Fruit fly (Drosophila melanogaster): ENCODE results near the gene ClC-a.

The ClC-a gene

dm6 chr3R:11763494-11764278 is 49.3 kb downstream of the ClC-a start:
- TF ChIP-seq CG17806 (tag; optimal IDR thresholded peaks at IDR 0.05), result no peak
- TF ChIP-seq gl (tag; optimal IDR thresholded peaks at IDR 0.05), result no peak
- TF ChIP-seq EcR (GFP tag; optimal IDR thresholded peaks at IDR 0.05), result peak; percentile 38
- peak; percentile 75 for TF ChIP-seq CG13204 (GFP tag; optimal IDR thresholded peaks at IDR 0.05)
- peak; percentile 17 for TF ChIP-seq CG14655 (GFP tag; optimal IDR thresholded peaks at IDR 0.05)
- no peak for TF ChIP-seq CG12605 (GFP tag; IDR thresholded peaks at IDR 0.05)

dm6 chr3R:11762500-11762899 is 50.5 kb downstream of the ClC-a start:
- TF ChIP-seq EcR (GFP tag; optimal IDR thresholded peaks at IDR 0.05), result peak; percentile 77
- TF ChIP-seq CG9948 (tag; optimal IDR thresholded peaks at IDR 0.05), result no peak
- TF ChIP-seq Snoo (tag; optimal IDR thresholded peaks at IDR 0.05), result no peak
- TF ChIP-seq CG17806 (tag; optimal IDR thresholded peaks at IDR 0.05), result no peak
- peak; percentile 19 for TF ChIP-seq gl (tag; optimal IDR thresholded peaks at IDR 0.05)

dm6 chr3R:11761718-11762117 is 51.3 kb downstream of the ClC-a start:
- no peak for TF ChIP-seq CG13204 (GFP tag; optimal IDR thresholded peaks at IDR 0.05)
- TF ChIP-seq CG8159 (tag; optimal IDR thresholded peaks at IDR 0.05), result no peak
- no peak for TF ChIP-seq Pif1A (GFP tag; optimal IDR thresholded peaks at IDR 0.05)
- no peak for TF ChIP-seq CG4496 (GFP tag; IDR thresholded peaks at IDR 0.05)
- no peak for TF ChIP-seq Ets98B (GFP tag; IDR thresholded peaks at IDR 0.05)
- TF ChIP-seq CG12605 (GFP tag; IDR thresholded peaks at IDR 0.05), result no peak
- no peak for TF ChIP-seq CG9948 (tag; optimal IDR thresholded peaks at IDR 0.05)
- no peak for TF ChIP-seq CG10348 (GFP tag; IDR thresholded peaks at IDR 0.05)
- no peak for TF ChIP-seq Pif1B (GFP tag; optimal IDR thresholded peaks at IDR 0.05)
- TF ChIP-seq CG15710 (tag; optimal IDR thresholded peaks at IDR 0.05), result no peak

dm6 chr3R:11760669-11761387 is 52.2 kb downstream of the ClC-a start:
- TF ChIP-seq CG9948 (tag; optimal IDR thresholded peaks at IDR 0.05), result peak; percentile 100
- TF ChIP-seq CG13204 (GFP tag; optimal IDR thresholded peaks at IDR 0.05), result peak; percentile 99
- peak; percentile 79 for TF ChIP-seq EcR (GFP tag; optimal IDR thresholded peaks at IDR 0.05)
- TF ChIP-seq CG15710 (tag; optimal IDR thresholded peaks at IDR 0.05), result peak; percentile 100
- no peak for TF ChIP-seq Ets98B (GFP tag; IDR thresholded peaks at IDR 0.05)
- TF ChIP-seq Pif1A (GFP tag; optimal IDR thresholded peaks at IDR 0.05), result peak; percentile 100
- TF ChIP-seq rn (GFP tag; IDR thresholded peaks at IDR 0.05), result no peak
- peak; percentile 100 for TF ChIP-seq CG17806 (tag; optimal IDR thresholded peaks at IDR 0.05)
- no peak for TF ChIP-seq fd96Ca (GFP tag; IDR thresholded peaks at IDR 0.05)
- TF ChIP-seq CG8301 (tag; optimal IDR thresholded peaks at IDR 0.05), result peak; percentile 100
- peak; percentile 100 for TF ChIP-seq gl (tag; optimal IDR thresholded peaks at IDR 0.05)
- peak; percentile 99 for TF ChIP-seq D1 (tag; optimal IDR thresholded peaks at IDR 0.05)
- peak; percentile 100 for TF ChIP-seq Pif1B (GFP tag; optimal IDR thresholded peaks at IDR 0.05)
- TF ChIP-seq CG4496 (GFP tag; IDR thresholded peaks at IDR 0.05), result no peak
- TF ChIP-seq CG8159 (tag; optimal IDR thresholded peaks at IDR 0.05), result peak; percentile 100
- TF ChIP-seq CG14655 (GFP tag; optimal IDR thresholded peaks at IDR 0.05), result peak; percentile 100
- peak; percentile 100 for TF ChIP-seq Snoo (tag; optimal IDR thresholded peaks at IDR 0.05)
- TF ChIP-seq CG12605 (GFP tag; IDR thresholded peaks at IDR 0.05), result no peak
- TF ChIP-seq CG10348 (GFP tag; IDR thresholded peaks at IDR 0.05), result no peak
- peak; percentile 100 for TF ChIP-seq CG34367 (tag; optimal IDR thresholded peaks at IDR 0.05)
- no peak for TF ChIP-seq CG32121 (GFP tag; IDR thresholded peaks at IDR 0.05)

- no peak for TF ChIP-seq D1 (tag; optimal IDR thresholded peaks at IDR 0.05)
- no peak for TF ChIP-seq CG8301 (tag; optimal IDR thresholded peaks at IDR 0.05)
- TF ChIP-seq Pif1A (GFP tag; optimal IDR thresholded peaks at IDR 0.05), result no peak
- TF ChIP-seq Snoo (tag; optimal IDR thresholded peaks at IDR 0.05), result no peak
- TF ChIP-seq CG8159 (tag; optimal IDR thresholded peaks at IDR 0.05), result no peak
- no peak for TF ChIP-seq CG32121 (GFP tag; IDR thresholded peaks at IDR 0.05)
- no peak for TF ChIP-seq rn (GFP tag; IDR thresholded peaks at IDR 0.05)
- no peak for TF ChIP-seq fd96Ca (GFP tag; IDR thresholded peaks at IDR 0.05)
- no peak for TF ChIP-seq CG13204 (GFP tag; optimal IDR thresholded peaks at IDR 0.05)
- no peak for TF ChIP-seq CG34367 (tag; optimal IDR thresholded peaks at IDR 0.05)
These were observed 53.0 kb downstream of the ClC-a start for dm6 chr3R:11759971-11760370.

- TF ChIP-seq EcR (GFP tag; optimal IDR thresholded peaks at IDR 0.05) (no peak), CG32121 (GFP tag; IDR thresholded peaks at IDR 0.05) (no peak), gl (tag; optimal IDR thresholded peaks at IDR 0.05) (no peak), fd96Ca (GFP tag; IDR thresholded peaks at IDR 0.05) (no peak), CG8159 (tag; optimal IDR thresholded peaks at IDR 0.05) (no peak)
These were observed 53.7 kb downstream of the ClC-a start for dm6 chr3R:11759185-11759731.

All from whole organism, pupa.